Fruit fly (Drosophila melanogaster) whole organism, wandering third instar larva: ENCODE results near the gene RapGAP1.

ENCODE experiments used
- Abd-B ChIP-seq: fragments of >200 bp; optimal IDR thresholded peaks from 2 replicates; lab custom pipeline; 2017; ENCODE audit warnings: missing biosample characterization, missing genetic modification characterization
- Hnf4 ChIP-seq: fragments of 200-800 bp; sonication (Bioruptor generic); optimal IDR thresholded peaks from 2 replicates; lab custom pipeline; 2016; ENCODE audit warnings: missing biosample characterization, mild to moderate bottlenecking, missing genetic modification characterization
- Myc ChIP-seq: fragments of >200 bp; optimal IDR thresholded peaks from 2 replicates; lab custom pipeline; 2017
- OdsH ChIP-seq: fragments of 200-800 bp; sonication (Bioruptor generic); optimal IDR thresholded peaks from 2 replicates; lab custom pipeline; 2016; ENCODE audit warnings: missing biosample characterization, mild to moderate bottlenecking, missing genetic modification characterization
- psq ChIP-seq: fragments of 200-800 bp; sonication (Bioruptor generic); optimal IDR thresholded peaks from 3 replicates; lab custom pipeline; 2017; ENCODE audit warnings: missing biosample characterization, mild to moderate bottlenecking, missing genetic modification characterization, moderate library complexity

- TF ChIP-seq Myc (lab: Kevin White, UChicago) = no peak
- TF ChIP-seq OdsH = no peak
- no peak for TF ChIP-seq psq (GFP tag; lab: Kevin White, UChicago)
- no peak for TF ChIP-seq Abd-B (GFP tag; lab: Kevin White, UChicago)
- no peak for TF ChIP-seq Hnf4 (GFP tag; lab: Kevin White, UChicago)
These were observed 104.4 kb downstream of the RapGAP1 start, which contains the start of gene CG6441 for dm6 chr2L:7474404-7474803.
